Worm (Caenorhabditis elegans) whole organism, L4 larva: ENCODE measurements around the gene K06G5.1.

Experiments used
- F10B5.3 ChIP-seq: sonication (generic microtip); optimal IDR thresholded peaks from 2 replicates; lab custom pipeline; 2016; ENCODE audit warnings: mild to moderate bottlenecking, missing genetic modification characterization, missing compliant biosample characterization
- T20F7.1 ChIP-seq: fragments of 200-800 bp; sonication (Bioruptor generic); optimal IDR thresholded peaks from 2 replicates; lab custom pipeline; 2018; ENCODE audit warnings: mild to moderate bottlenecking, missing genetic modification characterization, missing compliant biosample characterization
- T26A8.4 ChIP-seq: fragments of 200-800 bp; sonication (Bioruptor generic); IDR thresholded peaks from 2 replicates; pipeline ENCODE4 v1.3.6; 2022; ENCODE audit warnings: missing genetic modification characterization, missing compliant biosample characterization
- Y48G9A.11 ChIP-seq: fragments of 200-800 bp; sonication (Bioruptor generic); IDR thresholded peaks from 2 replicates; pipeline ENCODE4 v1.3.6; 2022; ENCODE audit warnings: missing genetic modification reagents, missing genetic modification characterization, missing compliant biosample characterization
- Y75B8A.6 ChIP-seq: fragments of 200-800 bp; sonication (Bioruptor generic); IDR thresholded peaks from 2 replicates; pipeline ENCODE4 v1.3.6; 2022; ENCODE audit warnings: missing genetic modification reagents, missing genetic modification characterization, missing compliant biosample characterization
- ZK546.5 ChIP-seq, 2 experiments: sonication (generic microtip); optimal IDR thresholded peaks; 2 replicates each; lab custom pipeline; 2017; ENCODE audit warnings: missing biosample characterization in 2 of 2, missing genetic modification characterization in 2 of 2
- arid-1 ChIP-seq: fragments of 200-800 bp; sonication (Bioruptor generic); conservative IDR thresholded peaks from 2 replicates; pipeline ENCODE4 v1.3.6; 2022; ENCODE audit warnings: missing genetic modification reagents, missing genetic modification characterization, missing compliant biosample characterization
- ceh-20 ChIP-seq: fragments of 200-800 bp; sonication (Bioruptor generic); IDR thresholded peaks from 2 replicates; pipeline ENCODE4 v1.3.6; 2022; ENCODE audit warnings: missing genetic modification reagents, missing genetic modification characterization, missing compliant biosample characterization
- ceh-62 ChIP-seq: sonication (generic microtip); optimal IDR thresholded peaks from 2 replicates; lab custom pipeline; 2017; ENCODE audit warnings: missing biosample characterization, missing genetic modification characterization
- ces-1 ChIP-seq: fragments of 150-350 bp; sonication (generic microtip); optimal IDR thresholded peaks from 4 replicates; lab custom pipeline; 2014; ENCODE audit warnings: missing biosample characterization, missing genetic modification reagents, missing genetic modification characterization
- ctbp-1 ChIP-seq: fragments of 200-800 bp; sonication (Bioruptor generic); IDR thresholded peaks from 2 replicates; pipeline ENCODE4 v1.3.6; 2022; ENCODE audit warnings: missing genetic modification reagents, missing genetic modification characterization, missing compliant biosample characterization
- daf-12 ChIP-seq: fragments of 150-350 bp; optimal IDR thresholded peaks from 2 replicates; lab custom pipeline; 2014; ENCODE audit warnings: missing biosample characterization, missing genetic modification reagents, missing genetic modification characterization
- daf-19 ChIP-seq: fragments of 200-800 bp; sonication (Bioruptor generic); conservative IDR thresholded peaks from 2 replicates; pipeline ENCODE4 v1.3.6; 2022; ENCODE audit warnings: missing genetic modification characterization, missing compliant biosample characterization
- daf-8 ChIP-seq: fragments of 200-800 bp; sonication (Bioruptor generic); IDR thresholded peaks from 2 replicates; pipeline ENCODE4 v1.3.6; 2022; ENCODE audit warnings: missing genetic modification characterization, missing compliant biosample characterization
- dmd-8 ChIP-seq: fragments of 200-800 bp; sonication (Bioruptor generic); IDR thresholded peaks from 2 replicates; pipeline ENCODE4 v1.3.6; 2022; ENCODE audit warnings: missing genetic modification characterization, missing compliant biosample characterization
- dpl-1 ChIP-seq: fragments of 150-350 bp; optimal IDR thresholded peaks from 2 replicates; lab custom pipeline; 2014; ENCODE audit warnings: missing biosample characterization, missing genetic modification reagents, missing genetic modification characterization
- dve-1 ChIP-seq: sonication (generic microtip); optimal IDR thresholded peaks from 2 replicates; lab custom pipeline; 2017; ENCODE audit warnings: antibody characterized with exemption, mild to moderate bottlenecking, missing genetic modification characterization, missing compliant biosample characterization; ENCODE audit not compliant: insufficient read depth
- egl-43 ChIP-seq: fragments of 200-800 bp; sonication (Bioruptor generic); IDR thresholded peaks from 2 replicates; pipeline ENCODE4 v1.3.6; 2022; ENCODE audit warnings: missing genetic modification reagents, missing genetic modification characterization, missing compliant biosample characterization
- fkh-10 ChIP-seq: fragments of 150-350 bp; optimal IDR thresholded peaks from 2 replicates; lab custom pipeline; 2014; ENCODE audit warnings: missing biosample characterization, missing genetic modification reagents, missing genetic modification characterization
- fos-1 ChIP-seq: fragments of 150-350 bp; optimal IDR thresholded peaks from 2 replicates; lab custom pipeline; 2014; ENCODE audit warnings: missing biosample characterization, missing genetic modification characterization
- hif-1 ChIP-seq, 2 experiments: sonication (generic microtip); optimal IDR thresholded peaks; 2 replicates each; lab custom pipeline; 2016 to 2017; ENCODE audit warnings: missing compliant biosample characterization in 2 of 2, missing genetic modification characterization in 2 of 2, missing genetic modification reagents in 2 of 2, missing genotype in 2 of 2, mild to moderate bottlenecking in 1 of 2
- hmg-1.1 ChIP-seq: fragments of 200-800 bp; sonication (Bioruptor generic); IDR thresholded peaks from 2 replicates; pipeline ENCODE4 v1.3.6; 2022; ENCODE audit warnings: missing genetic modification reagents, missing genetic modification characterization, missing compliant biosample characterization
- jun-1 ChIP-seq: fragments of 150-350 bp; optimal IDR thresholded peaks from 2 replicates; lab custom pipeline; 2014; ENCODE audit warnings: missing biosample characterization, missing genetic modification reagents, missing genetic modification characterization
- lim-7 ChIP-seq: fragments of 200-800 bp; sonication (Bioruptor generic); IDR thresholded peaks from 2 replicates; pipeline ENCODE4 v1.3.6; 2022; ENCODE audit warnings: missing genetic modification characterization, missing compliant biosample characterization
- lin-1 ChIP-seq: fragments of 200-800 bp; sonication (Bioruptor generic); IDR thresholded peaks from 2 replicates; pipeline ENCODE4 v1.3.6; 2022; ENCODE audit warnings: missing genetic modification reagents, missing genetic modification characterization, missing compliant biosample characterization
- lin-13 ChIP-seq: fragments of 150-350 bp; optimal IDR thresholded peaks from 2 replicates; lab custom pipeline; 2014; ENCODE audit warnings: missing biosample characterization, missing genetic modification reagents, missing genetic modification characterization
- lin-15B ChIP-seq: fragments of 150-350 bp; sonication (generic microtip); optimal IDR thresholded peaks from 3 replicates; lab custom pipeline; 2014; ENCODE audit warnings: missing biosample characterization, missing genetic modification characterization
- lin-29 ChIP-seq: fragments of 200-800 bp; sonication (Bioruptor generic); IDR thresholded peaks from 2 replicates; pipeline ENCODE4 v1.3.6; 2022; ENCODE audit warnings: missing genetic modification reagents, missing genetic modification characterization, missing compliant biosample characterization
- lsy-2 ChIP-seq, 2 experiments: fragments of 150-350 bp in 1 of 2; sonication (generic microtip) in 1 of 2; optimal IDR thresholded peaks; 2 replicates each; lab custom pipeline; 2014 to 2017; ENCODE audit warnings: missing biosample characterization in 2 of 2, missing genetic modification characterization in 2 of 2
- madf-9 ChIP-seq: fragments of 200-800 bp; sonication (Bioruptor generic); conservative IDR thresholded peaks from 2 replicates; pipeline ENCODE4 v1.3.6; 2022; ENCODE audit warnings: missing genetic modification reagents, missing genetic modification characterization, missing compliant biosample characterization
- mdl-1 ChIP-seq, 2 experiments: fragments of 150-350 bp in 1 of 2; sonication (generic microtip) in 1 of 2; optimal IDR thresholded peaks; 2 replicates each; lab custom pipeline; 2014 to 2017; ENCODE audit warnings: missing biosample characterization in 2 of 2, missing genetic modification characterization in 2 of 2
- mdt-29 ChIP-seq: fragments of 200-800 bp; sonication (Bioruptor generic); IDR thresholded peaks from 2 replicates; pipeline ENCODE4 v1.3.6; 2022; ENCODE audit warnings: missing genetic modification reagents, missing genetic modification characterization, missing compliant biosample characterization
- mxl-3 ChIP-seq: fragments of 200-800 bp; sonication (Bioruptor generic); optimal IDR thresholded peaks from 2 replicates; lab custom pipeline; 2018; ENCODE audit warnings: mild to moderate bottlenecking, missing genetic modification characterization, missing compliant biosample characterization
- nhr-111 ChIP-seq: fragments of 200-800 bp; sonication (Bioruptor generic); optimal IDR thresholded peaks from 2 replicates; lab custom pipeline; 2018; ENCODE audit warnings: mild to moderate bottlenecking, missing genetic modification characterization, missing compliant biosample characterization
- nhr-25 ChIP-seq: sonication (generic microtip); optimal IDR thresholded peaks from 2 replicates; lab custom pipeline; 2017; ENCODE audit warnings: missing genetic modification characterization, mild to moderate bottlenecking, missing compliant biosample characterization, antibody characterized with exemption, moderate library complexity, borderline replicate concordance; ENCODE audit not compliant: insufficient read depth
- nhr-28 ChIP-seq: fragments of 150-350 bp; optimal IDR thresholded peaks from 2 replicates; lab custom pipeline; 2014; ENCODE audit warnings: missing biosample characterization, missing genetic modification characterization
- nhr-42 ChIP-seq: fragments of 200-800 bp; sonication (Bioruptor generic); IDR thresholded peaks from 2 replicates; pipeline ENCODE4 v1.3.6; 2022; ENCODE audit warnings: missing genetic modification characterization, missing compliant biosample characterization
- nhr-76 ChIP-seq: fragments of 150-350 bp; optimal IDR thresholded peaks from 2 replicates; lab custom pipeline; 2014; ENCODE audit warnings: missing biosample characterization, missing genetic modification characterization
- nhr-77 ChIP-seq: fragments of 150-350 bp; optimal IDR thresholded peaks from 2 replicates; lab custom pipeline; 2014; ENCODE audit warnings: missing biosample characterization, missing genetic modification characterization
- pqm-1 ChIP-seq: sonication (generic microtip); optimal IDR thresholded peaks from 2 replicates; lab custom pipeline; 2017; ENCODE audit warnings: missing biosample characterization, missing genetic modification characterization
- saeg-2 ChIP-seq: fragments of 200-800 bp; sonication (Bioruptor generic); IDR thresholded peaks from 2 replicates; pipeline ENCODE4 v1.3.6; 2022; ENCODE audit warnings: missing genetic modification reagents, missing genetic modification characterization, missing compliant biosample characterization
- skn-1 ChIP-seq: fragments of 150-350 bp; optimal IDR thresholded peaks from 2 replicates; lab custom pipeline; 2014; ENCODE audit warnings: missing biosample characterization, missing genetic modification characterization
- snpc-1.2 ChIP-seq: fragments of 200-800 bp; sonication (Bioruptor generic); IDR thresholded peaks from 2 replicates; pipeline ENCODE4 v1.3.6; 2022; ENCODE audit warnings: missing genetic modification reagents, missing genetic modification characterization, missing compliant biosample characterization
- tra-1 ChIP-seq: fragments of 200-800 bp; sonication (Bioruptor generic); IDR thresholded peaks from 2 replicates; pipeline ENCODE4 v1.3.6; 2022; ENCODE audit warnings: missing genetic modification reagents, missing genetic modification characterization, missing compliant biosample characterization
- unc-130 ChIP-seq: sonication (generic microtip); optimal IDR thresholded peaks from 2 replicates; lab custom pipeline; 2016; ENCODE audit warnings: missing genetic modification reagents, missing genetic modification characterization, missing compliant biosample characterization
- unc-39 ChIP-seq: sonication (generic microtip); optimal IDR thresholded peaks from 2 replicates; lab custom pipeline; 2017; ENCODE audit warnings: missing biosample characterization, missing genetic modification characterization
- vab-7 ChIP-seq: fragments of 200-800 bp; sonication (Bioruptor generic); IDR thresholded peaks from 2 replicates; pipeline ENCODE4 v1.3.6; 2022; ENCODE audit warnings: missing genetic modification reagents, missing genetic modification characterization, missing compliant biosample characterization
- zag-1 ChIP-seq: fragments of 150-350 bp; optimal IDR thresholded peaks from 2 replicates; lab custom pipeline; 2014; ENCODE audit warnings: missing biosample characterization, missing genetic modification characterization
- zip-2 ChIP-seq: fragments of 150-350 bp; optimal IDR thresholded peaks from 2 replicates; lab custom pipeline; 2014; ENCODE audit warnings: missing biosample characterization, missing genetic modification characterization

Gene K06G5.1

DNA sequence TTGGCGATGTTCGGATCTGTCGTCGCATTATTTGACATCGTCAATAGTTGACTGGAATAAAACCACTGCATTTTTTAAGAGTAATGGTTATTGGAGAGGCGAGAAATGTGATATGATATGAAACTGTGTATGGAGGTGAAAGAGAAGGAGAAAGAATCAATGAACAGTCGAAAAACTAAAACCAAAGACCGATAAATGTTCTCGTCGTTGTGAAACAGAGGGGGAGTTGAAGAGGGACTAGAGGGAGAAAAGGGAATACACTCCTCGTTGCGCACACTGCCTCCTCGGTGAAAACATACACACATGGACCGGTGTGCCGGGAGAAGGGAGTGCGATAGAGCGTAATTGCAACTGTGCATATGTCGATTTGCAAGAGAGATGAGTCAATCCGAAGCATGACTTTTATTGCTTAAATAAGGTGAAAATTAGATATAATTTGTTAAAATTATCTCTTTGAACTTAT, 45.2 kb upstream of the K06G5.1 start, which contains the start of gene sym-4 (continued):
- no peak for TF ChIP-seq ceh-62 (tag; lab: Kevin White, UChicago)
- TF ChIP-seq ctbp-1 (GFP tag; lab: Robert Waterston, UW) = peak; percentile 83
- no peak for TF ChIP-seq saeg-2 (GFP tag; lab: Robert Waterston, UW)
- peak; percentile 86 for TF ChIP-seq T20F7.1 (GFP tag; lab: Kevin White, UChicago)
- TF ChIP-seq mdl-1 (tag; optimal IDR thresholded peaks at IDR 0.05; lab: Kevin White, UChicago) = peak; percentile 81 to 98
- TF ChIP-seq mxl-3 (GFP tag; lab: Kevin White, UChicago) = peak; percentile 100
- TF ChIP-seq dpl-1 (GFP tag; lab: Kevin White, UChicago) = peak; percentile 77
- TF ChIP-seq nhr-76 (tag; lab: Kevin White, UChicago) = peak; percentile 72
- TF ChIP-seq nhr-25 = peak; percentile 90
- TF ChIP-seq zag-1 (tag; lab: Kevin White, UChicago) = no peak
- 0 out of 2 replicates have a peak, but pooled peaks have one; percentile 47 for TF ChIP-seq daf-19 (GFP tag; lab: Robert Waterston, UW)
- TF ChIP-seq jun-1 (tag; lab: Kevin White, UChicago) = peak; percentile 87
- TF ChIP-seq tra-1 = peak; percentile 80
- TF ChIP-seq unc-39 (tag; lab: Kevin White, UChicago) = no peak
- TF ChIP-seq arid-1 (GFP tag; lab: Robert Waterston, UW) = peak; percentile 76
- no peak for TF ChIP-seq F10B5.3 (tag; lab: Kevin White, UChicago)
- TF ChIP-seq Y48G9A.11 (GFP tag; lab: Robert Waterston, UW) = no peak
- TF ChIP-seq pqm-1 = peak; percentile 89
- no peak for TF ChIP-seq lin-29 (GFP tag; lab: Robert Waterston, UW)
- no peak for TF ChIP-seq zip-2 (tag; lab: Kevin White, UChicago)
- no peak for TF ChIP-seq snpc-1.2 (GFP tag; lab: Robert Waterston, UW)
- no peak for TF ChIP-seq dmd-8 (GFP tag; lab: Robert Waterston, UW)
- peak; percentile 94 for TF ChIP-seq hmg-1.1 (GFP tag; lab: Robert Waterston, UW)
- TF ChIP-seq Y75B8A.6 (GFP tag; lab: Robert Waterston, UW) = no peak
- TF ChIP-seq ZK546.5 (tag; optimal IDR thresholded peaks at IDR 0.05; lab: Kevin White, UChicago) = peak in 1 of 2 experiments; percentile 27
- no peak for TF ChIP-seq fos-1 (tag; lab: Kevin White, UChicago)
- TF ChIP-seq skn-1 (tag; lab: Kevin White, UChicago) = no peak
- peak; percentile 78; the same call in 1 of the 2 replicates for TF ChIP-seq madf-9 (GFP tag; lab: Robert Waterston, UW)

DNA sequence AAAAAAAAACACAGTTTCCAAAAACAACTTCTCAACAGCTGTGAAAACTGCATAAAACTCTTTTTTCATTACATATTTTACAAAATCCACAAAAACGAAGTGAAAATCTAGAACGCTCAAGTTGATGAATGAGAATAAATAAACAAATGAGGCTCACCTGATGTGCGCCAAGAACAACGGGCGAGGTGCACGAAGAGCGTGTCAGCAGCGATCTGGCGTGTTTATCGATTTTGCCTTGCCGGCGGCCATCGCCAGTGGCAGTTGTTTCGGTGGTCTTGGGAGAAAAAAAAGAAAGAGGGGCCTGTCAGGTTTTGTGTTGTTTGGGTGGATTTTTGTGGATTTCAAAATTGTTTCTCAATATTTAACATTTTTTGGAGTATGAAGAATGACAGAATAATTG, 40.9 kb upstream of the K06G5.1 start, which contains the start of gene idhb-1:
idhb-1 (minus strand) TSS at position 214 of the 400 bp plus-strand sequence.
- no peak for TF ChIP-seq snpc-1.2 (GFP tag; lab: Robert Waterston, UW)
- TF ChIP-seq mdt-29 = no peak
- no peak for TF ChIP-seq tra-1
- TF ChIP-seq dve-1 (tag; lab: Kevin White, UChicago) = peak; percentile 85
- TF ChIP-seq lin-15B (tag; lab: Kevin White, UChicago) = no peak
- no peak for TF ChIP-seq nhr-76 (tag; lab: Kevin White, UChicago)
- no peak for TF ChIP-seq vab-7 (GFP tag; lab: Robert Waterston, UW)
- no peak for TF ChIP-seq lin-1 (GFP tag; lab: Robert Waterston, UW)
- TF ChIP-seq lsy-2 (tag; optimal IDR thresholded peaks at IDR 0.05; lab: Kevin White, UChicago) = peak in 1 of 2 experiments; percentile 80
- no peak for TF ChIP-seq nhr-77
- no peak for TF ChIP-seq skn-1 (tag; lab: Kevin White, UChicago)
- TF ChIP-seq lin-13 = peak; percentile 49
- peak; percentile 26 for TF ChIP-seq nhr-28
- TF ChIP-seq hif-1 (tag; optimal IDR thresholded peaks at IDR 0.05; lab: Kevin White, UChicago) = no peak
- no peak for TF ChIP-seq nhr-42 (GFP tag; lab: Robert Waterston, UW)
- no peak for TF ChIP-seq ces-1 (GFP tag; lab: Kevin White, UChicago)
- no peak for TF ChIP-seq nhr-111 (GFP tag; lab: Kevin White, UChicago)
- TF ChIP-seq mxl-3 (GFP tag; lab: Kevin White, UChicago) = peak; percentile 72
- no peak for TF ChIP-seq egl-43 (GFP tag; lab: Robert Waterston, UW)
- peak; percentile 71; the same call in 1 of the 2 replicates for TF ChIP-seq hmg-1.1 (GFP tag; lab: Robert Waterston, UW)
- TF ChIP-seq fkh-10 (GFP tag; lab: Kevin White, UChicago) = peak; percentile 25
- TF ChIP-seq T26A8.4 (GFP tag; lab: Robert Waterston, UW) = peak; percentile 42; the same call in 1 of the 2 replicates
- no peak for TF ChIP-seq ZK546.5 (tag; optimal IDR thresholded peaks at IDR 0.05; lab: Kevin White, UChicago)
- TF ChIP-seq daf-12 (tag; lab: Kevin White, UChicago) = no peak
- no peak for TF ChIP-seq fos-1 (tag; lab: Kevin White, UChicago)
- no peak for TF ChIP-seq lim-7
- peak in 1 of 2 experiments; percentile 61 for TF ChIP-seq mdl-1 (tag; optimal IDR thresholded peaks at IDR 0.05; lab: Kevin White, UChicago)
- no peak for TF ChIP-seq unc-130 (GFP tag; lab: Kevin White, UChicago)
- no peak for TF ChIP-seq daf-8
- TF ChIP-seq ceh-20 (GFP tag; lab: Robert Waterston, UW) = no peak
